Worm (Caenorhabditis elegans) whole organism, dauer: ENCODE results near the gene chil-19.

ENCODE experiments used
- unc-62 ChIP-seq: sonication (generic microtip); optimal IDR thresholded peaks from 2 replicates; lab custom pipeline; 2017; ENCODE audit warnings: missing biosample characterization, missing genetic modification reagents, missing genetic modification characterization

Gene chil-19

DNA sequence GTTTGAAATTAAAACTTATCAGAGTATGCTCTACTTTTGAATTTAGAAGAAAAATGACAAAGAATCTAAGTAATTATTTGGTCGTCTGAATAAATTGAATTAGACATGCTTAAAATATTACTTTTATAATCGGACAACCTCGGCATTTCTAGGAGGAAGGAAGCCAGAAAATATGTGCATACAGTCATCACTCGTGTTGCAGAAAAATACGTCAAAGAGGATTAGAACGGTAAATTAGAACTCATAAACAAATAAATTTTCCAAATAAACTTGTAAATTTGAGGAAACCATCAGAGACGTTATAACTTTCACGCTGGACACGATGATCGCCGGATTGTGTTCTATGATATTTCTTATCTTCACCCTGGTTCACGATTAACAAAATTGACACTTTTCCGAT, at the start of gene chil-19:
Gene chil-19 (minus strand): TSS at position 101 of the 400 bp plus-strand sequence.
- no peak for TF ChIP-seq unc-62

DNA sequence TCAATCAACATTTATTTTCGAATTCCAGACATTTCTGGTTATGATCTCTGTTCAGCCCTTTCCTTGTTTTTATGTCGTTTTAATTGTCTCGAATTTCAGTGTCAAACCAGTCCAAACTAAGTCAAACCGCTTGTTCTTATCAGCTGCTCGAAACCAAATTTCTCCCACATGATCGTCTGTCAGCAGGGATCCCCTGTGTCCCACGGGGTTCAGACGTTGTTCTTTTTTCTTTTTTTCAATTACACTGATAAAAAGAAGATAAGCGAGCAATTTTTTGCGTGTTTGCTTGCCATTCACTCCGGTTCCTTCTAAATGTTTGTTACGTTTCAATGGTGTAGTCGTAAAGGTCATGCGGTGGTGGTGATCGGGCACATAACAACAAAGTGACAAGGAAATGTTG, 47.8 kb upstream of the chil-19 start:
- TF ChIP-seq unc-62: no peak

DNA sequence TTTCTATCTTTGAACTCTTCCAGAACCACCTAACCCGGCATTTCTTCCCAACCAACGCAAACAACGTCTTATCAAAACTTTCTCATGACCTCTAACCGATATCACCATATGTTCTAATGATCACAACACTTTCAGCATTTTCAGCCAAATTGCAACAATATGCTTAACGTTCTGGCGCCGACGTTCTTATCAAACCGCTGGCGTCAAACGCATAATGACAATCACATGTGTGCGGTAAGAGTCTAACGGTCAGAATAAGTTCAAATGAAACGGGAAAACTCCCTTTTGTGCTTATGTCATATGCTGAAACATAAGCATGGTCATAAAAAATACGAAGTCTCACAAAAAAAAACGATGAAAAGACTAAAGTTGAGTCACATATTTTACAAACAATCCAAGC, 46.7 kb upstream of the chil-19 start:
- TF ChIP-seq unc-62: no peak

DNA sequence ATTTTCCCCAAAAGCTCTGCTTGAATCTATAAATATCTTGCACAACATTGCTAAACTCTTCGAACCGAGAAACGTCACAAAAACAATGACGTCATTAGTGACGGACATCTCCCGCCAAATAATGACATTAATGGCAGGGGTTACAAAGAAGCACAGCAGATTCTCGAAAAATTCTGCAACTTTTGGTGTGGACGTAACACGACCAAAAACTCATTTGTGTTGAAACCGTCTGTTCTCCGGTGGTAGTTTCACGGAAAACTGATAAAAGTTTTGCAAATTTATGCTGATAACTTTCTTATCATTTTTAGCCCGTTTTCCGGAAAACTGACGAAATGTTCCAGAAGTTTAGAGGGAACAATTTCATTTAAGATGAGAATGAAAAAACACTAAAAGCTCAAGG, 44.4 kb upstream of the chil-19 start:
- no peak for TF ChIP-seq unc-62

DNA sequence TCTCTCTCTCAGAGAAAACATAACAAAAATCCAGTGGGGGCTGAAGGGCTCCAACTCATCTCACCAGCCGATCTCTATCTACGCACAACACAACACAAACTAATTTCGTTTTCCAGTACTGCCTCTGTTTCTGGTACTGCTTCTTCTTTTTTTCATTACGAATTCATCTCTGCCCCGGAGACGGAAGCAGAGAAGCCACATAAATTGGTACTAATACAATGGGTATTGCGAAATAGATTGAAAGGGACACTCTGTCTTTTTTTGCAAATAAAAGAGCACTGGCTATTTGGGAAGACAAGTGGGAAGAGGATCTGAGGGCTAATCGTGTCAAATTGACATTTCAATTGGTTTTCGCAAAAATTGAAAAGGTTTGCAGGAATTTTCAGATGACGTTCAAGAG, 43.1 kb upstream of the chil-19 start:
- no peak for TF ChIP-seq unc-62

DNA sequence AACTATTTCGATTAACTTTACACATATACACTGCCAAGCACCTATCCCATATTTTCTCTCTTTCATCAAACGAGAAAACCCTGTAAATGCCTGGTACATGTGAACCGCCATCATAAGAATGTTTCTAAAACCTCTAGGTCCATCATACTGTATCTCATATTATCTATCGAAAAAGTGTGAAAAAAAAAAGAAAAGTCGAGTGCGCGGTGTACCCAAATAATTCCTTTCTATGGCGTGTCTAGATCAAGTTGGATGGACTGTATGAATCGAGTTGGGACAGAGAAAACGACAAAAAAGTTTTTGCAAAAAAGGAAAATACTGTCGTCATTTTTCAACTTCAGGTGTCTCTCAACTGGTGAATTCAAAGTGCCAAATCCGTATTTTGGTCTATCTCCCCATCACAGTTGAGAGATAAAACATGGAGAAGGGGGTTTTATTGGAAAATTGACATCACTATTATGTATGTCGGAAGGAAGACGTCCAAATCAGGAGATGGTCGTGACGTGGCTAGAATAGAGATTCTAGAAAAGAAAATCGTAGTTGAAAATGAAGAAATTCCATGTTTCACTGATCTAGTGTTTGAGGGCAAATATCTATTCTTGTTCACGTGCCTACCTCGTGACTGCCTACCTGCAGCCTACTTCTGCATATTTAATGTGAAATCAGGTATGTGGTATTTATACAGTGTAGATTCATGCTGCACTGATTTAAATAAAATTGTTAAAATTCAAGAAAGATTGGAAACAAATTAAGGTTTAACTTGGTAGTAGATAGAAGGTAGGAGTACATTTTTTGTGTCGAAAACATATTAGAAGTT, 39.2 kb upstream of the chil-19 start:
- no peak for TF ChIP-seq unc-62

DNA sequence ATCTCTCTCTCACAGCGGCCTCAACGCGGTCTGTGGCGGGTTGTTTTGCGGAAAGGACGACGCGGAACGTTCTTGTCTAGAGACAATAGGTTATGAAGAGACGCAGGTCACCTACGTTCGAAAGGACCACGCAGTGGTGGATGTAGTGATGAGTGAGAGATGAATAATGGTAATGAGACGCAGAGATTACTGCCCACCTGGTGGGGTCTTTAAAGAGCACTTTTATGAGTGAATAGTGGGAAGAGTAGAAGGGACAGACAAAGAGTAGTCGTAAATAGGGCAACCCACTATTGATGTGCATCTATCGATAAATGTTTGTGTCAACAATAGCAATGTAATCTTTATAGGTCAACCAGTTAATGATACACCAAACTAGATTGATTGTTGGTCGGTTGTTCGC, 36.8 kb upstream of the chil-19 start:
- TF ChIP-seq unc-62: no peak

DNA sequence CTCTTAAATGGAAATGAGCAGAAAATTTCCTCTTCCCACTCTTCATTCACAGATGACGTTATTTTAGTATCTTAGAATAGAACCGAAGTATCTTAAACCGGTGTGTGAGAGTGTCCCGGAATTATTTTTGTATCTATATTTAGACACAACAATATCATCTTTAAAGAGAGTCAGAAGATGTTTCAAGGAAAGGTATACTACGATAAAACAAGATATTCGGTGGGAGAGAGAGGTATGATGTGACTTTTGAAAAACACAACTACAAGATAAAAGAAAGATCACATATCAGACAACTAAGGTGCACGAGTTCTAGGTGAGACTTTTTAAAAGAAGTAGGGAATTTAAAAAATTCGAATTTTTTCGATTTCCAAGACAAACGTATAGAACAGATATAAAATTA, 36.4 kb upstream of the chil-19 start:
- TF ChIP-seq unc-62: no peak

DNA sequence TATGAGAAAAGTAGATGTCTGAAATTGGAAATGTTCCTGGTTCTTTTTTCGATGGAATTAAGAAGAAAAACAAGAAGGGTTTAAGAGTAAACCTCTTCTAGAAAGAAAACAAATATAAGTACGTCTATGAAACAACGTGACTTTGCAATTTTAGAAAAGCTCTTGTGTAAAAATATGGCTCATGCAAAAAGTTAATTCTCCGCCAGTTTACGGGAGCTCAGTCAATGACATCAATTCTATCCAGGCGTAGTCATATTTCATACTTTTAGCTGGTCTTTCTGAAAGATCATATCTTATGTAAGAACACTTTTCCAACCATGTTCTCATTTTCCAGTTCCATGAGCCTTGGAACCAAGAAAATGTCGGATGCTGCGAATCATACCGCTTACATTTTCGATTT, 35.7 kb upstream of the chil-19 start:
- TF ChIP-seq unc-62: no peak

DNA sequence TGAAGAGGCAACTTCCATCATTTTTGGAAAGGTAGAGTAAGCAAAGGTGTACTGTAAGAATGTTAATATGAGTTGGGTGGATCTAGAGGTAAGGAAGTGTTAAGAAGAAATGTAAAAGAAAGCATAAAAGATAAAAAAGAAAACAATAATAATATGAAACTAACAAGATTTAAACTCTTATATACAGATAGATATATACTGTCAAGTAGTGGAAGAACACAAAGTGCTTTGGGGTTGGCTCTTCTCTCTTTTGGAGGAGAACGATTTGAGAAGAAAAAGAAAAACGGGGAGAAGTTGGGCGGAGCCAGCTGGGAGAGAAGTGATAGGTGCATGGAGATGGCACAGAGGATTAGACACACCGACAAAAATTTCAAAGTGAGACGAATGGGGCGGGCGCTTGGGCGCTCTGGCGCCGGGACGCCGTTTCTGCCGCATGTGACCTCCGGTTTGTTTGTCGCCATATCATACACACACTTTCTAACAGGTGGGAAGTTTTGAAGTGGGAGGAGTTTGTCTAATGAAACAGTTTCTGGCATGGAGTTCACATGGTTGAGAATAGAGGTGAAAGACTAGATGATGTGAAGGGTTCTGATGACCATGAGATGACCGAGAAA, 33.2 kb upstream of the chil-19 start, which contains the start of gene T19H5.4:
Gene T19H5.4 (minus strand): TSS at position 51 of the 614 bp plus-strand sequence.
- no peak for TF ChIP-seq unc-62

DNA sequence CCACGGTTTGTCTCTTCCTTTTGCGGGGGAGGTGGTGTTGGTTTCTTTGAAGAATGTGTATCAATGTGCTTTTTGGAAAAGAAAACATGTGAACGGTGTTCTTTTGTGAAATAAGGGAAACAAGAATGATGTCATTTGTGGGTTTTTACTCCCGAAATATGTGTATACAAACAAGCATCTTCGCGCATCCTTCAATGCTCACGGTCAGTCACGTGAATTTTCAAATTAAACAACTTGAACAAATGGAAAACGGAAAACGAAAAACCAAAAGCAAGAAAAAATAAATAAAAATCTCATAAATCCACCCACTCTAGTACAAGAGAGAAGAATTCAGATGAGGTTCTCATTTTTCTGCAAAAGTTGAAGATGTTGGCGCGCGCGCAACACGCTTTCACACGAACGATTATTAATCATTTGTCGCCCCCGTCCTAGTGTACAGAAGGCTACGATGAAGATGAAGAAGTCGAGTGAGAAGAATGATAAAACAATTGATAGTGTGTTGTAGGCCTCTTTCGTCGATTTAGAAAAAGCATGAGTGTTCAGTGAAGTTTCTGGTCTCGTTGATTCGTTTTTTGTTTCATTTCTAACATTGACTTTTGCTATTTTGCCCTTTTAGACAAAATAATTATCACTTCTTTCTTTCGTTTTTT, 31.0 kb upstream of the chil-19 start:
- no peak for TF ChIP-seq unc-62

DNA sequence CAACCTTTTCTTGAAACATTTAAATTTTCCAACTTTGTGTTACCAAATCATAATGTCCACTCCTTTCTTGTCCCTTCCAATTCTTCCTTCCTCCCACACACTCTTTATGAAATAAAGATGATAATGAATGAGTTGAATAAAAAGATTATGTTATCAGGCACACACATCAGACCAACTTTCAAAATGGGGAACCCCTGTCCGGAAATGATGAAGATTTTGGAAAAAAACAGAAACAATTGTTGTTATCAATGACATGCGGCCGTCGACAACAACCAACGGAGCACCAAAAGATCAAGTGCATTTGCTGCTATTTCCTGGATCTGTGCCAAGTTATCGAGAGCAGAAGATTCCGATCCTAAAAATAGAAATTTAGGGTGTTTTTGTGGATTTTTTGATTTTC, 29.1 kb upstream of the chil-19 start:
- no peak for TF ChIP-seq unc-62

DNA sequence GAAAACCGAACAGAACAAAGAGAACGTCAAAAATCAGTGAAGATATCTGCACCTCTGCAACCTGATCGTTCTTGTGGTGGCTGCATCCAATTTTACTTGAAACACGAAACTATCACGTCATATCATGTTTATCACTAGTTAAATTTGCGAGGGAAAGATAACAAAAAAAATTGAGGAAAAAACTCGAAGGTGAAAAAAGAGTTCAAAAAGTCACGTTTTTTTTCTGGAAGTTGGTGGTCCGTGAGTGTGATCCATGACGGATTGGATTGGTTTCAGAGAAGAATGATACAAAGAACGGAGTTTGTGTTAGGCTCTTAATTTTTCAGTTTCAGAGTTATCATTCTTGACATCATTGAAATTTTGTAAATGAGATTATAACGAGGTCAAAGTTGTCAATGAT, 28.3 kb upstream of the chil-19 start:
- no peak for TF ChIP-seq unc-62

DNA sequence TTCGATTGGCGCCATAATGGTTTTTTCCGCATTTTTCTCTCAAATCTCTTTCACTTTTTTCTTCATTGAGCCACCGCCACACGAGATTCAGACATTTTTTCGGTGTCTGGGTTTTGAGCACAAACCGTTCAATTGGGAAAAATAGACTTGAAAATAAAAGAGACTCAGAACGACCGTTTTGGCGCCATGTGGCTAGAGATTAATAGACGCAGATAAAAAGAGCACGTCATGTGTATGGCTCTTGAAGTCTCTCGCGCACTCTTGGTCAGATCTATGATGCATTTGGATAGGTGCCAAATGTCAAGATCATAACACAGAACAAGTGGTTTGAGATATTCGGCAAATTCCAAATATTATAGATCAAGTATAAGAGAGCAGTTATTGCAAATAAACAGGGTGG, 27.2 kb upstream of the chil-19 start:
- TF ChIP-seq unc-62: no peak

DNA sequence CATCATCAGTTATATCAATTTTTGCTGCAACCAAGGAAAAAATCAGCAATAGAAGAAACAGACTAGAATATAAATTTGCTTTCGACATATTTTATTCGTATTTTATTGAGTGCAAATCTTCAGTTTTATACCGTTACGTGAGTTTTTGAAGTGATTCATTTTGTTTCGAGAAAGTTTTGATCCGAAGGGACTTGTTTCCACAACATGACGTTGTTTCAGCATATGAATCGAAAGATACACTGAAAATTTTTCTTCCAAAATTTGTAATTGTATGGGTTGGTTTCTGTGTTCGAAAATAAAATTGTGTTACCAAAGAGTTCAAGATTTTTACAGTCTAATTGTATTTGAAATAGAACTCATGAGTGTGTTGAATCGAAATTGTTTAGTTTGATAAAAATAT, 25.8 kb upstream of the chil-19 start, which contains the start of gene T19H5.7:
Gene T19H5.7 (minus strand): TSS at position 101 of the 400 bp plus-strand sequence.
- no peak for TF ChIP-seq unc-62

DNA sequence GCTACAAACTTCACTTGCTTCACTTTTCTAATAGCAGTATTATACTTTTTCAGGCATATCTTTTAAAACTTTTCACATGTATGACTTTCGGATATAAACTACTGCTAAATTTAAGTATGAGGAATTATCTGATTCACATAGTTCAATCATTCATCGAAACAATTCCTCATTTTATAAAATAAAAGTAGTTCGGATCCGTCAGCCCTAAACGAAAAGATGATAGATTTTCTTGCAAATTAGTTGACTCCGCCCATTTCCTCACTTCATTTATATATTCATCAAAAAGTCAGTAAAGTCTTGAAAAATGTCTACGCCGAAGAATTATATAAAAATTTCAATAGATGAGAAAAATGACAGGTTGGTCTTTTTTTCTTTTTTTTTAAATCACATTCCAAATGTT, 23.4 kb upstream of the chil-19 start, which contains the start of gene chil-27:
Gene chil-27 (plus strand): TSS at position 301 of the 400 bp plus-strand sequence.
- no peak for TF ChIP-seq unc-62

DNA sequence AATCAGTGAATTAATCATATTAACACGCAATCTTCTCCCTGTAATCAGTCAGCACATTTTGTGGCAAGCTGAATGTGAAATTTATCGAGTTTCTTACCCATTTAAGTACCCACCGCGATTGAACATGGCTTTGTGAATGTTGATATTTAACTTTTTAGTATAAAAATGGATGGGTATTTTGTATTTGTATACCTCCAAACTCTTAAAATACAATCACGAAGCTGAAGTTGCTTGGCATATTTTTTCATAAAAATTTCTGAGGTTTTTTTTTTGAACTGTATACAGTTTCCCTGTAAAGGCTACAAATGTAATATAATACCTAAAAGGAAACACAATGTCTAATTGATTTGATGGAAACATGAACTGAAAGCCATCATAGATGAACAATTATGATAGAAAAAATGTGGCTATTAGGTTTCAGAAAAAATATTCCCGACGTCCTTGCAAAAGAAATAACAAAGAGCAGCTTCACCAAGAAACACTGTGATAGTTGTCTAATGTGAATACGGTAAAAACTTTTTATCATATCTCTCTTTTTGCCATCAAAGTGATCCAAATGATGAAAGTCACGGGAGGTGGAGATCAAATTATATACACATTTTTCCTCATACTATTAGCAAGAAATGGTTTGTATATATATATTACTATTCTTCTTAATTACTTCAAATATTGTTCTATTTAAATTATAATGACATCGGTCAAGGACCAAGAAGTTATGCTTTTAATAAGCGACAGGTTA, 20.3 kb upstream of the chil-19 start, which contains the start of the genes chil-25 and chil-26:
Gene chil-25 (minus strand): TSS at position 101 of the 739 bp plus-strand sequence.
Gene chil-26 (plus strand): TSS at position 689 of the 739 bp plus-strand sequence.
- TF ChIP-seq unc-62: no peak
